Worm (Caenorhabditis elegans): ENCODE results near the gene R10D12.7.

DNA sequence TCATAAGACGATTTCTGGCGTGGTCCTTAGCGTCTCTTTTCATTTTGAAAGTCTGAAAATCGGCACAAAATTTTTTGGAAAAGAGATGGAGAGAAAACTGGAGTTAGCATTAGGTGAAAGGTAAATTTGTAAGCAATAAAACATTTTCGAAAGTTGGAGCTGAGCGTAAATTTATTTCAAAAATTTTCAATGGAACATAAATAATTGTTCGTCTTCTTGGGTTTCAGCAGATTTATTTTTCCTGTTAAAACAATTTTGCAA, 41.0 kb upstream of the R10D12.7 start, which contains the start of gene C06B3.6:
- no peak for TF ChIP-seq ama-1 (optimal IDR thresholded peaks at IDR 0.05)
- TF ChIP-seq tbx-11 (GFP tag; IDR thresholded peaks at IDR 0.05) = no peak
- TF ChIP-seq hnd-1 (tag; optimal IDR thresholded peaks at IDR 0.05) = no peak
- TF ChIP-seq pes-1 (GFP tag; IDR thresholded peaks at IDR 0.05) = no peak
- TF ChIP-seq flt-1 (GFP tag; IDR thresholded peaks at IDR 0.05) = no peak
- TF ChIP-seq hmg-4 (GFP tag; optimal IDR thresholded peaks at IDR 0.05) = no peak
- no peak for TF ChIP-seq tbx-37 (GFP tag; conservative IDR thresholded peaks at IDR 0.05)
- no peak for TF ChIP-seq F13C5.2 (tag; optimal IDR thresholded peaks at IDR 0.05)
- TF ChIP-seq hmbx-1 (tag; optimal IDR thresholded peaks at IDR 0.05) = no peak
- no peak for TF ChIP-seq sea-1 (GFP tag; conservative IDR thresholded peaks at IDR 0.05)

Data from whole organism, early embryonic.